Fruit fly (Drosophila melanogaster): Measurements from ENCODE around the gene CG7251.

CG7251 gene

DNA sequence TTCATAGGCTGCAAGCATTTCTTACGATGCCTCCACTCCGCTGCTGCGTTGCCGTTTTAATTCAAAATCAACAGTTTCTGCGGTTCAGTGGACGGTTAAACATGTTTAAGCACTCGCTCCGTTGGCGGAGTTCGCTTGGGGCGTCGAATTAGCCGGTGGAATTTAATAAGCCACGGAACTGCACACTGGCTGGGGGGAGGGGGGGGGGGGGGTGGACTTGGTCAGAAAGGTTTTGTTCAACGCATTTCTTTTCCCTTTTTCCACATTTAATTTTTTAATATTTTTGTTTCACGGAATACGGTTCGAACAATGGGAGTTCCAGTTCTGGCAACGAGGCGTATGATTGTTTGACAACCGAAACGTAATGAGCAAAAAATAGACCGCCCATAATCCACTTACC lies 22.4 kb upstream of the CG7251 start:
- TF ChIP-seq svp (GFP tag) (no peak), CG1621 (tag; optimal IDR thresholded peaks at IDR 0.05) (no peak), Met (GFP tag; optimal IDR thresholded peaks at IDR 0.05) (no peak), OdsH (GFP tag; optimal IDR thresholded peaks at IDR 0.05) (no peak), CG16779 (tag; optimal IDR thresholded peaks at IDR 0.05) (no peak), Smox (GFP tag; optimal IDR thresholded peaks at IDR 0.05) (no peak), CG6276 (GFP tag; optimal IDR thresholded peaks at IDR 0.05) (no peak), CG6854 (GFP tag; optimal IDR thresholded peaks at IDR 0.05) (no peak), acj6 (GFP tag; optimal IDR thresholded peaks at IDR 0.05) (no peak), Eip93F (GFP tag; optimal IDR thresholded peaks at IDR 0.05) (no peak), Ets21C (GFP tag; optimal IDR thresholded peaks at IDR 0.05) (no peak), dac (GFP tag; optimal IDR thresholded peaks at IDR 0.05) (no peak), CG10631 (GFP tag; optimal IDR thresholded peaks at IDR 0.05) (no peak), salr (GFP tag; optimal IDR thresholded peaks at IDR 0.05) (no peak), CG8119 (GFP tag; IDR thresholded peaks at IDR 0.05) (no peak), Sox14 (GFP tag; optimal IDR thresholded peaks at IDR 0.05) (no peak), CG8319 (GFP tag; optimal IDR thresholded peaks at IDR 0.05) (no peak), dsx (GFP tag; optimal IDR thresholded peaks at IDR 0.05; ENCODE audit: poor library complexity, severe bottlenecking) (no peak), lz (GFP tag; optimal IDR thresholded peaks at IDR 0.05) (no peak), Blimp-1 (GFP tag; optimal IDR thresholded peaks at IDR 0.05) (no peak)

dm6 chr2L:5610108-5610507 lies 21.9 kb upstream of the CG7251 start:
- TF ChIP-seq CG1621 (tag; optimal IDR thresholded peaks at IDR 0.05) = no peak
- TF ChIP-seq CG8119 (GFP tag; IDR thresholded peaks at IDR 0.05) = no peak
- TF ChIP-seq Smox (GFP tag; optimal IDR thresholded peaks at IDR 0.05) = peak; percentile 8
- no peak for TF ChIP-seq salr (GFP tag; optimal IDR thresholded peaks at IDR 0.05)
- no peak for TF ChIP-seq CG6792 (GFP tag; optimal IDR thresholded peaks at IDR 0.05)
- TF ChIP-seq svp (GFP tag) = peak; percentile 75
- TF ChIP-seq CG32006 (GFP tag; optimal IDR thresholded peaks at IDR 0.05) = peak; percentile 10
- no peak for TF ChIP-seq CG10669 (GFP tag; optimal IDR thresholded peaks at IDR 0.05)
- TF ChIP-seq esn (GFP tag; optimal IDR thresholded peaks at IDR 0.05) = no peak
- peak; percentile 68 for TF ChIP-seq Eip78C (GFP tag)
- no peak for TF ChIP-seq acj6 (GFP tag; optimal IDR thresholded peaks at IDR 0.05)

DNA sequence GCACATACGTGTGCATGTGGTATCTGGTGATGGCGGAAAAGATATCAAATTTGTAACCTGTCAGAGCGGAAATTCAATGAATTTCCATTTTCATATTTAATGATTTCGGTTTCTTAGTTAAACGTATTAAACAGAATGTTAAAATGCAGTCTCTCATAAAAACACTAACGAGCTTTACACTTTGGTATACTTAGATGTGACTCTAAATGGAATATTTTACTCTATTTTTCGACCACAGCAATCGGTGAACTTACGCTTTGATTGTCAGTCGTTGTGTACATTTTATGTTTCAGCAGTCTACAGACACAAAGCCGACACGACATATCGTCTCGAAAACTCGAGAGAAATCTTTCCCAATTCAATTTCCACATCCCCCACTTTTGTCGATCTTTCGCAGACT lies 8.3 kb upstream of the CG7251 start, which contains the start of gene CG18266:
Gene CG18266 (plus strand): TSS at position 301 of the 400 bp plus-strand sequence.
- TF ChIP-seq topi (GFP tag; optimal IDR thresholded peaks at IDR 0.05) = no peak
- TF ChIP-seq CG8632 (GFP tag; optimal IDR thresholded peaks at IDR 0.05) = no peak
- TF ChIP-seq Eip78C (GFP tag) = no peak
- no peak for TF ChIP-seq cyc (GFP tag; optimal IDR thresholded peaks at IDR 0.05)
- no peak for TF ChIP-seq Hr4 (GFP tag; optimal IDR thresholded peaks at IDR 0.05)
- TF ChIP-seq Eip75B (GFP tag; optimal IDR thresholded peaks at IDR 0.05) = no peak
- no peak for TF ChIP-seq CG1621 (tag; optimal IDR thresholded peaks at IDR 0.05)
- no peak for TF ChIP-seq Sox102F (GFP tag; optimal IDR thresholded peaks at IDR 0.05)
- no peak for TF ChIP-seq Gug (GFP tag; IDR thresholded peaks at IDR 0.05)
- TF ChIP-seq salr (GFP tag; optimal IDR thresholded peaks at IDR 0.05) = no peak
- no peak for TF ChIP-seq CG6808 (GFP tag; optimal IDR thresholded peaks at IDR 0.05)
- TF ChIP-seq dsx (GFP tag; optimal IDR thresholded peaks at IDR 0.05; ENCODE audit: poor library complexity, severe bottlenecking) = no peak

- no peak for TF ChIP-seq Hr39 (GFP tag; optimal IDR thresholded peaks at IDR 0.05)
- TF ChIP-seq fd85E (GFP tag; optimal IDR thresholded peaks at IDR 0.05) = no peak
- TF ChIP-seq Lpt (GFP tag; optimal IDR thresholded peaks at IDR 0.05) = no peak
- TF ChIP-seq CG34406 (GFP tag; optimal IDR thresholded peaks at IDR 0.05) = no peak
- TF ChIP-seq CG10631 (GFP tag; optimal IDR thresholded peaks at IDR 0.05) = no peak
- no peak for TF ChIP-seq Eip78C (GFP tag)
- no peak for TF ChIP-seq spab (GFP tag; optimal IDR thresholded peaks at IDR 0.05)
- TF ChIP-seq Sox14 (GFP tag; optimal IDR thresholded peaks at IDR 0.05) = no peak
- no peak for TF ChIP-seq esn (GFP tag; optimal IDR thresholded peaks at IDR 0.05)
- no peak for TF ChIP-seq acj6 (GFP tag; optimal IDR thresholded peaks at IDR 0.05)
- no peak for TF ChIP-seq CG11294 (GFP tag; IDR thresholded peaks at IDR 0.05)
- no peak for TF ChIP-seq Ets21C (GFP tag; optimal IDR thresholded peaks at IDR 0.05)
- TF ChIP-seq eg (GFP tag; IDR thresholded peaks at IDR 0.05) = no peak
- TF ChIP-seq CG4318 (GFP tag; optimal IDR thresholded peaks at IDR 0.05) = no peak
Observed at dm6 chr2L:5593839-5594238, 5.6 kb upstream of the CG7251 start.

Data from whole organism, prepupa.